Fruit fly (Drosophila melanogaster): ENCODE data around the gene Cbs.

Gene Cbs

dm6 chrX:21044831-21045447, at the start of gene Cbs:
Cbs (plus strand) TSS chrX:21045138.
- peak; percentile 60 for TF ChIP-seq CG4496 (GFP tag; IDR thresholded peaks at IDR 0.05)
- peak; percentile 35 for TF ChIP-seq D1 (tag; optimal IDR thresholded peaks at IDR 0.05)
- TF ChIP-seq CG10348 (GFP tag; IDR thresholded peaks at IDR 0.05), result no peak
- no peak for TF ChIP-seq CG8301 (tag; optimal IDR thresholded peaks at IDR 0.05)
- TF ChIP-seq CG32121 (GFP tag; IDR thresholded peaks at IDR 0.05), result peak; percentile 40
- TF ChIP-seq fd96Ca (GFP tag; IDR thresholded peaks at IDR 0.05), result peak; percentile 76
- no peak; the same call in 1 of the 2 replicates for TF ChIP-seq Ets98B (GFP tag; IDR thresholded peaks at IDR 0.05)
- TF ChIP-seq CG9948 (tag; optimal IDR thresholded peaks at IDR 0.05), result peak; percentile 54
- no peak for TF ChIP-seq EcR (GFP tag; optimal IDR thresholded peaks at IDR 0.05)
- peak; percentile 12 for TF ChIP-seq CG34367 (tag; optimal IDR thresholded peaks at IDR 0.05)
- peak; percentile 73 for TF ChIP-seq CG14655 (GFP tag; optimal IDR thresholded peaks at IDR 0.05)
- TF ChIP-seq CG15710 (tag; optimal IDR thresholded peaks at IDR 0.05), result peak; percentile 30
- peak; percentile 53 for TF ChIP-seq CG8159 (tag; optimal IDR thresholded peaks at IDR 0.05)
- TF ChIP-seq CG12605 (GFP tag; IDR thresholded peaks at IDR 0.05), result no peak
- no peak for TF ChIP-seq CG17806 (tag; optimal IDR thresholded peaks at IDR 0.05)
- peak; percentile 17 for TF ChIP-seq Snoo (tag; optimal IDR thresholded peaks at IDR 0.05)

- TF ChIP-seq Ets98B (GFP tag; IDR thresholded peaks at IDR 0.05) (no peak), CG9948 (tag; optimal IDR thresholded peaks at IDR 0.05) (peak; percentile 12), Snoo (tag; optimal IDR thresholded peaks at IDR 0.05) (no peak), D1 (tag; optimal IDR thresholded peaks at IDR 0.05) (no peak), gl (tag; optimal IDR thresholded peaks at IDR 0.05) (no peak), CG13204 (GFP tag; optimal IDR thresholded peaks at IDR 0.05) (no peak), rn (GFP tag; IDR thresholded peaks at IDR 0.05) (no peak), EcR (GFP tag; optimal IDR thresholded peaks at IDR 0.05) (no peak), Pif1A (GFP tag; optimal IDR thresholded peaks at IDR 0.05) (peak; percentile 26), CG4496 (GFP tag; IDR thresholded peaks at IDR 0.05) (0 out of 3 replicates have a peak, but pooled peaks have one; percentile 18), CG12605 (GFP tag; IDR thresholded peaks at IDR 0.05) (no peak), fd96Ca (GFP tag; IDR thresholded peaks at IDR 0.05) (no peak), Pif1B (GFP tag; optimal IDR thresholded peaks at IDR 0.05) (no peak), CG15710 (tag; optimal IDR thresholded peaks at IDR 0.05) (peak; percentile 42), CG34367 (tag; optimal IDR thresholded peaks at IDR 0.05) (peak; percentile 11), CG8301 (tag; optimal IDR thresholded peaks at IDR 0.05) (peak; percentile 35), CG32121 (GFP tag; IDR thresholded peaks at IDR 0.05) (no peak), CG14655 (GFP tag; optimal IDR thresholded peaks at IDR 0.05) (peak; percentile 49), CG10348 (GFP tag; IDR thresholded peaks at IDR 0.05) (no peak), CG8159 (tag; optimal IDR thresholded peaks at IDR 0.05) (peak; percentile 54), CG17806 (tag; optimal IDR thresholded peaks at IDR 0.05) (no peak)
These were observed 34.4 kb upstream of the Cbs start for dm6 chrX:21010541-21010940.

dm6 chrX:21017568-21017967, 27.4 kb upstream of the Cbs start:
- TF ChIP-seq CG8159 (tag; optimal IDR thresholded peaks at IDR 0.05), result no peak
- no peak for TF ChIP-seq CG13204 (GFP tag; optimal IDR thresholded peaks at IDR 0.05)
- TF ChIP-seq CG17806 (tag; optimal IDR thresholded peaks at IDR 0.05), result no peak

dm6 chrX:21025788-21026187, 19.1 kb upstream of the Cbs start, which contains the start of gene r-cup:
r-cup (minus strand) TSS chrX:21025888.
- no peak for TF ChIP-seq fd96Ca (GFP tag; IDR thresholded peaks at IDR 0.05)
- TF ChIP-seq CG10348 (GFP tag; IDR thresholded peaks at IDR 0.05), result no peak
- no peak for TF ChIP-seq CG15710 (tag; optimal IDR thresholded peaks at IDR 0.05)

- TF ChIP-seq rn (GFP tag; IDR thresholded peaks at IDR 0.05), result no peak
- peak; percentile 40 for TF ChIP-seq Pif1A (GFP tag; optimal IDR thresholded peaks at IDR 0.05)
- TF ChIP-seq EcR (GFP tag; optimal IDR thresholded peaks at IDR 0.05), result peak; percentile 30
- 0 out of 2 replicates have a peak, but pooled peaks have one; percentile 25 for TF ChIP-seq CG32121 (GFP tag; IDR thresholded peaks at IDR 0.05)
- peak; percentile 6; the same call in 1 of the 2 replicates for TF ChIP-seq Ets98B (GFP tag; IDR thresholded peaks at IDR 0.05)
- TF ChIP-seq CG17806 (tag; optimal IDR thresholded peaks at IDR 0.05), result no peak
These were observed 16.9 kb upstream of the Cbs start, which contains the start of gene CG1532 for dm6 chrX:21027929-21028575. CG1532 (minus strand) TSS chrX:21028361.

dm6 chrX:21031819-21032261, 13.1 kb upstream of the Cbs start, which contains the start of gene CG1529:
CG1529 (minus strand) TSS chrX:21031950.
- TF ChIP-seq CG8159 (tag; optimal IDR thresholded peaks at IDR 0.05), result peak; percentile 8
- TF ChIP-seq Pif1A (GFP tag; optimal IDR thresholded peaks at IDR 0.05), result no peak

dm6 chrX:21034638-21035037, 10.3 kb upstream of the Cbs start:
- no peak for TF ChIP-seq Pif1B (GFP tag; optimal IDR thresholded peaks at IDR 0.05)
- no peak for TF ChIP-seq gl (tag; optimal IDR thresholded peaks at IDR 0.05)
- TF ChIP-seq Snoo (tag; optimal IDR thresholded peaks at IDR 0.05), result no peak
- no peak for TF ChIP-seq fd96Ca (GFP tag; IDR thresholded peaks at IDR 0.05)
- TF ChIP-seq CG10348 (GFP tag; IDR thresholded peaks at IDR 0.05), result no peak
- no peak for TF ChIP-seq Pif1A (GFP tag; optimal IDR thresholded peaks at IDR 0.05)
- TF ChIP-seq D1 (tag; optimal IDR thresholded peaks at IDR 0.05), result no peak
- TF ChIP-seq CG9948 (tag; optimal IDR thresholded peaks at IDR 0.05), result no peak
- no peak for TF ChIP-seq CG32121 (GFP tag; IDR thresholded peaks at IDR 0.05)
- no peak for TF ChIP-seq CG17806 (tag; optimal IDR thresholded peaks at IDR 0.05)
- TF ChIP-seq Ets98B (GFP tag; IDR thresholded peaks at IDR 0.05), result no peak

All from whole organism, pupa.